Fruit fly (Drosophila melanogaster) whole organism, embryonic: ENCODE results near the gene Dis3l2.
A peak's percentile ranks its signal among the peaks of the same experiment; 100 is the strongest.

Experiments used
- Awh ChIP-seq: fragments of 200-800 bp; sonication (Bioruptor generic); IDR thresholded peaks from 2 replicates; pipeline ENCODE4, ENCODE4 v1.3.6; 2022; ENCODE audit warnings: missing biosample characterization, missing genetic modification characterization
- CG10431 ChIP-seq: fragments of 200-800 bp; sonication (Bioruptor generic); optimal IDR thresholded peaks from 3 replicates; lab custom pipeline; 2018; ENCODE audit warnings: missing biosample characterization, mild to moderate bottlenecking, missing genetic modification characterization
- CG12155 ChIP-seq: fragments of 200-800 bp; sonication (Bioruptor generic); optimal IDR thresholded peaks from 3 replicates; lab custom pipeline; 2016; ENCODE audit warnings: missing biosample characterization, missing genetic modification characterization
- CG12391 ChIP-seq: fragments of 200-800 bp; sonication (Bioruptor generic); optimal IDR thresholded peaks from 3 replicates; lab custom pipeline; 2018; ENCODE audit warnings: missing biosample characterization, mild to moderate bottlenecking, missing genetic modification characterization, moderate library complexity
- CG12744 ChIP-seq: fragments of 200-800 bp; sonication (Bioruptor generic); optimal IDR thresholded peaks from 2 replicates; lab custom pipeline; 2016; ENCODE audit warnings: missing biosample characterization, missing genetic modification characterization
- CG14441 ChIP-seq: fragments of 200-800 bp; sonication (Bioruptor generic); IDR thresholded peaks from 2 replicates; pipeline ENCODE4 v1.3.6; 2022; ENCODE audit warnings: missing biosample characterization, missing genetic modification characterization
- CG15696 ChIP-seq: fragments of 200-800 bp; sonication (Bioruptor generic); optimal IDR thresholded peaks from 2 replicates; lab custom pipeline; 2019; ENCODE audit warnings: missing biosample characterization, mild to moderate bottlenecking, missing genetic modification characterization, moderate library complexity
- CG16779 ChIP-seq: fragments of 200-800 bp; sonication (Bioruptor generic); IDR thresholded peaks from 2 replicates; pipeline ENCODE4 v1.3.6; 2022; ENCODE audit warnings: missing biosample characterization, missing genetic modification characterization
- CG17912 ChIP-seq: fragments of 200-800 bp; sonication (Bioruptor generic); optimal IDR thresholded peaks from 2 replicates; lab custom pipeline; 2018; ENCODE audit warnings: missing biosample characterization, mild to moderate bottlenecking, missing genetic modification characterization
- CG18476 ChIP-seq: fragments of 200-800 bp; sonication (Bioruptor generic); optimal IDR thresholded peaks from 2 replicates; lab custom pipeline; 2016; ENCODE audit warnings: missing biosample characterization, mild to moderate bottlenecking, missing genetic modification characterization
- CG3065 ChIP-seq: fragments of 200-800 bp; sonication (Bioruptor generic); optimal IDR thresholded peaks from 2 replicates; lab custom pipeline; 2016; ENCODE audit warnings: missing biosample characterization, missing genetic modification characterization
- CG33557 ChIP-seq: fragments of 200-800 bp; sonication (Bioruptor generic); optimal IDR thresholded peaks from 2 replicates; lab custom pipeline; 2019; ENCODE audit warnings: missing biosample characterization, mild to moderate bottlenecking, missing genetic modification characterization, moderate library complexity
- CG3726 ChIP-seq: fragments of 200-800 bp; sonication (Bioruptor generic); IDR thresholded peaks from 3 replicates; pipeline ENCODE4, ENCODE4 v1.3.6; 2022; ENCODE audit warnings: missing biosample characterization, missing genetic modification characterization
- CG42726 ChIP-seq: fragments of 200-800 bp; sonication (Bioruptor generic); IDR thresholded peaks from 2 replicates; pipeline ENCODE4 v1.3.6; 2022; ENCODE audit warnings: missing biosample characterization, missing genetic modification characterization; ENCODE audit not compliant: partially characterized antibody
- CG43689 ChIP-seq: fragments of 200-800 bp; sonication (Bioruptor generic); IDR thresholded peaks from 2 replicates; pipeline ENCODE4 v1.3.6; 2022; ENCODE audit warnings: missing biosample characterization, missing genetic modification characterization
- CG4404 ChIP-seq: fragments of 200-800 bp; sonication (Bioruptor generic); IDR thresholded peaks from 2 replicates; pipeline ENCODE4 v1.3.6; 2022; ENCODE audit warnings: missing biosample characterization, missing genetic modification characterization
- CG4424 ChIP-seq: fragments of 200-800 bp; sonication (Bioruptor generic); optimal IDR thresholded peaks from 3 replicates; lab custom pipeline; 2016; ENCODE audit warnings: missing biosample characterization, missing genetic modification characterization
- CG4854 ChIP-seq: fragments of 200-800 bp; sonication (Bioruptor generic); optimal IDR thresholded peaks from 2 replicates; lab custom pipeline; 2016; ENCODE audit warnings: missing biosample characterization, missing genetic modification characterization, inconsistent platforms
- CG6689 ChIP-seq: fragments of 200-800 bp; sonication (Bioruptor generic); IDR thresholded peaks from 2 replicates; pipeline ENCODE4 v1.3.6; 2022; ENCODE audit warnings: missing biosample characterization, missing genetic modification characterization
- CG7357 ChIP-seq: fragments of 200-800 bp; sonication (Bioruptor generic); IDR thresholded peaks from 3 replicates; pipeline ENCODE4 v1.3.6; 2022; ENCODE audit warnings: missing biosample characterization, missing genetic modification characterization
- CG8765 ChIP-seq: fragments of 200-800 bp; sonication (Bioruptor generic); IDR thresholded peaks from 2 replicates; pipeline ENCODE4 v1.3.6; 2022; ENCODE audit warnings: missing biosample characterization, missing genetic modification characterization
- CG9609 ChIP-seq: fragments of 200-800 bp; sonication (Bioruptor generic); optimal IDR thresholded peaks from 3 replicates; lab custom pipeline; 2016; ENCODE audit warnings: missing biosample characterization, missing genetic modification characterization
- CoRest ChIP-seq: fragments of 200-800 bp; sonication (Bioruptor generic); optimal IDR thresholded peaks from 3 replicates; lab custom pipeline; 2018; ENCODE audit warnings: missing biosample characterization, mild to moderate bottlenecking, missing genetic modification characterization, moderate library complexity
- ERR ChIP-seq: fragments of 200-800 bp; sonication (Bioruptor generic); optimal IDR thresholded peaks from 2 replicates; lab custom pipeline; 2016; ENCODE audit warnings: missing biosample characterization, missing genetic modification characterization
- Hey ChIP-seq: fragments of 200-800 bp; sonication (Bioruptor generic); optimal IDR thresholded peaks from 3 replicates; lab custom pipeline; 2018; ENCODE audit warnings: missing biosample characterization, mild to moderate bottlenecking, missing genetic modification characterization
- Hsf ChIP-seq: fragments of 200-800 bp; sonication (Bioruptor generic); optimal IDR thresholded peaks from 3 replicates; lab custom pipeline; 2016; ENCODE audit warnings: missing biosample characterization, missing genetic modification characterization
- Lhr ChIP-seq: fragments of 200-800 bp; sonication (Bioruptor generic); optimal IDR thresholded peaks from 3 replicates; lab custom pipeline; 2017; ENCODE audit warnings: mild to moderate bottlenecking, missing biosample characterization, missing genetic modification reagents, missing genetic modification characterization
- Lpt ChIP-seq: fragments of >200 bp; optimal IDR thresholded peaks from 2 replicates; lab custom pipeline; 2018; ENCODE audit warnings: missing biosample characterization, missing genetic modification characterization
- MBD-R2 ChIP-seq: fragments of 200-800 bp; sonication (Bioruptor generic); IDR thresholded peaks from 2 replicates; pipeline ENCODE4 v1.3.6; 2022; ENCODE audit warnings: missing biosample characterization, missing genetic modification characterization
- Spps ChIP-seq: fragments of 200-800 bp; sonication (Bioruptor generic); optimal IDR thresholded peaks from 2 replicates; lab custom pipeline; 2018; ENCODE audit warnings: missing biosample characterization, mild to moderate bottlenecking, missing genetic modification characterization
- Trl ChIP-seq, 3 experiments: fragments of >200 bp in 2 of 3; fragments of 200-800 bp in 1 of 3; sonication (Bioruptor generic) in 1 of 3; optimal IDR thresholded peaks; 2 replicates in 1 of 3; 3 replicates in 2 of 3; lab custom pipeline; 2016 to 2017; ENCODE audit warnings: missing biosample characterization in 1 of 3, missing genetic modification characterization in 1 of 3
- ab ChIP-seq: fragments of 200-800 bp; sonication (Bioruptor generic); optimal IDR thresholded peaks from 2 replicates; lab custom pipeline; 2016; ENCODE audit warnings: missing biosample characterization, missing genetic modification characterization
- al ChIP-seq: fragments of 200-800 bp; sonication (Bioruptor generic); IDR thresholded peaks from 2 replicates; pipeline ENCODE4 v1.3.6; 2022; ENCODE audit warnings: missing biosample characterization, missing genetic modification characterization
- ap ChIP-seq: fragments of 200-800 bp; sonication (Bioruptor generic); IDR thresholded peaks from 2 replicates; pipeline ENCODE4 v1.3.6; 2022; ENCODE audit warnings: missing biosample characterization, missing genetic modification characterization
- az2 ChIP-seq: fragments of 200-800 bp; sonication (Bioruptor generic); optimal IDR thresholded peaks from 3 replicates; lab custom pipeline; 2016; ENCODE audit warnings: missing biosample characterization, missing genetic modification characterization
- bsh ChIP-seq, 2 experiments: fragments of 200-800 bp; sonication (Bioruptor generic); optimal IDR thresholded peaks; 2 replicates each; lab custom pipeline; 2017 to 2018; ENCODE audit warnings: mild to moderate bottlenecking in 2 of 2, missing biosample characterization in 2 of 2, missing genetic modification characterization in 2 of 2, moderate library complexity in 1 of 2
- chn ChIP-seq: fragments of 200-800 bp; sonication (Bioruptor generic); optimal IDR thresholded peaks from 2 replicates; lab custom pipeline; 2016; ENCODE audit warnings: missing biosample characterization, missing genetic modification characterization
- ci ChIP-seq: fragments of 200-800 bp; sonication (Bioruptor generic); IDR thresholded peaks from 3 replicates; pipeline ENCODE4 v1.3.6; 2022; ENCODE audit warnings: missing biosample characterization, missing genetic modification characterization
- dan ChIP-seq: fragments of 200-800 bp; sonication (Bioruptor generic); IDR thresholded peaks from 2 replicates; pipeline ENCODE4 v1.3.6; 2022; ENCODE audit warnings: missing biosample characterization, missing genetic modification characterization
- dmrt99B ChIP-seq: fragments of 200-800 bp; sonication (Bioruptor generic); optimal IDR thresholded peaks from 2 replicates; lab custom pipeline; 2018; ENCODE audit warnings: missing biosample characterization, mild to moderate bottlenecking, missing genetic modification characterization, moderate library complexity
- dpn ChIP-seq, 2 experiments: fragments of 200-800 bp; sonication (Bioruptor generic); optimal IDR thresholded peaks; 3 replicates each; lab custom pipeline; 2016; ENCODE audit warnings: missing biosample characterization in 2 of 2, missing genetic modification characterization in 2 of 2
- gcm2 ChIP-seq: fragments of 200-800 bp; sonication (Bioruptor generic); optimal IDR thresholded peaks from 2 replicates; lab custom pipeline; 2016; ENCODE audit warnings: missing biosample characterization, missing genetic modification characterization
- gt ChIP-seq: fragments of 200-800 bp; sonication (Bioruptor generic); IDR thresholded peaks from 2 replicates; pipeline ENCODE4 v1.3.6; 2022; ENCODE audit warnings: missing biosample characterization, missing genetic modification characterization
- jigr1 ChIP-seq: fragments of 200-800 bp; sonication (Bioruptor generic); IDR thresholded peaks from 3 replicates; pipeline ENCODE4 v1.3.6; 2022; ENCODE audit warnings: missing biosample characterization, missing genetic modification characterization
- pfk ChIP-seq: fragments of 200-800 bp; sonication (Bioruptor generic); optimal IDR thresholded peaks from 2 replicates; lab custom pipeline; 2018; ENCODE audit warnings: missing biosample characterization, mild to moderate bottlenecking, missing genetic modification characterization, moderate library complexity
- ro ChIP-seq: fragments of 200-800 bp; sonication (Bioruptor generic); IDR thresholded peaks from 2 replicates; pipeline ENCODE4 v1.3.6; 2022; ENCODE audit warnings: missing biosample characterization, missing genetic modification characterization
- sens ChIP-seq: fragments of 200-800 bp; sonication (Bioruptor generic); peaks from one replicate; lab custom pipeline; 2016; ENCODE audit warnings: missing biosample characterization, missing genetic modification characterization
- slp2 ChIP-seq: fragments of 200-800 bp; sonication (Bioruptor generic); optimal IDR thresholded peaks from 2 replicates; lab custom pipeline; 2016; ENCODE audit warnings: missing biosample characterization, missing genetic modification characterization
- stc ChIP-seq: fragments of 200-800 bp; sonication (Bioruptor generic); IDR thresholded peaks from 2 replicates; pipeline ENCODE4 v1.3.6; 2022; ENCODE audit warnings: missing biosample characterization, missing genetic modification characterization
- sug ChIP-seq: fragments of 200-800 bp; optimal IDR thresholded peaks from 2 replicates; lab custom pipeline; 2019; ENCODE audit warnings: missing biosample characterization, mild to moderate bottlenecking, missing genetic modification characterization, moderate library complexity
- wek ChIP-seq: fragments of 200-800 bp; sonication (Bioruptor generic); optimal IDR thresholded peaks from 3 replicates; lab custom pipeline; 2018; ENCODE audit warnings: missing biosample characterization, mild to moderate bottlenecking, missing genetic modification characterization, moderate library complexity

Dis3l2 gene

DNA sequence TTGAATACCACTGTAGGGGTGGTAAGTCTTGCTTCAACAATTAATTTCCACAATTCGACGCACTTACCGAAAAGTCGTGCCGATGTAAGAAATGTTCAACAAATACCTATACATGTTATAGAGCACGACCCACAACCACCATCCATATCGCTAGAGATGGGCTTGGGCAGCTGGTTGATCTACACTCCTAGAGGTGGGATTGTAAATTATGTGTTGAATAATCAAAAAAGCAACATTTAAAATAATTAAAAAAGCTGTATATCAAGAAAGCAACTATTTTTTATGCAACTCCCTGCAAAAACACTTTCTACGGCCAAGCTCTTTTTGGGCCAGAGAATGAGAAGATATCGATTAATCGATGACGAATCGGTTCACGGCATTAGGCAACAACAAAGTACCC, 28.3 kb upstream of the Dis3l2 start, which contains the start of the genes CG34140, Mkp and Mtch (continued):
- TF ChIP-seq wek (GFP tag; lab: Kevin White, UChicago) (peak; percentile 48), Hey (tag; lab: Kevin White, UChicago) (no peak), CG12155 (GFP tag; lab: Kevin White, UChicago) (peak; percentile 86), jigr1 (no peak), bsh (GFP tag; optimal IDR thresholded peaks at IDR 0.05; lab: Kevin White, UChicago) (peak in 1 of 2 experiments; percentile 83), MBD-R2 (GFP tag; lab: Robert Waterston, UW) (peak; percentile 95), gcm2 (peak; percentile 76), ci (peak; percentile 75), Awh (GFP tag; lab: Robert Waterston, UW) (peak; percentile 72), CG7357 (GFP tag; lab: Robert Waterston, UW) (0 out of 3 replicates have a peak, but pooled peaks have one; percentile 31), CG15696 (tag; lab: Kevin White, UChicago) (peak; percentile 82), Trl (optimal IDR thresholded peaks at IDR 0.05; lab: Kevin White, UChicago) (no peak), Trl (GFP tag; optimal IDR thresholded peaks at IDR 0.05; lab: Kevin White, UChicago) (peak; percentile 93), sug (tag; lab: Kevin White, UChicago) (no peak), CG3726 (GFP tag; lab: Robert Waterston, UW) (0 out of 3 replicates have a peak, but pooled peaks have one; percentile 25), CG18476 (GFP tag; lab: Kevin White, UChicago) (peak; percentile 86), ERR (peak; percentile 88), ab (GFP tag; lab: Kevin White, UChicago) (peak; percentile 69), CoRest (no peak), CG6689 (peak; percentile 81), az2 (GFP tag; lab: Kevin White, UChicago) (peak; percentile 88), CG4854 (GFP tag; lab: Kevin White, UChicago) (no peak), ap (GFP tag; lab: Robert Waterston, UW) (peak; percentile 64; the same call in 1 of the 2 replicates), CG4404 (GFP tag; lab: Robert Waterston, UW) (peak; percentile 76), sens (GFP tag; lab: Kevin White, UChicago) (peak; percentile 98), CG33557 (GFP tag; lab: Kevin White, UChicago) (peak; percentile 74), CG12744 (GFP tag; lab: Kevin White, UChicago) (peak; percentile 82), dan (GFP tag; lab: Robert Waterston, UW) (peak; percentile 46; the same call in 1 of the 2 replicates), gt (GFP tag; lab: Robert Waterston, UW) (no peak), CG10431 (GFP tag; lab: Kevin White, UChicago) (peak; percentile 85), ro (no peak), Lhr (GFP tag; lab: Kevin White, UChicago) (no peak), CG16779 (peak; percentile 46; the same call in 1 of the 2 replicates), stc (GFP tag; lab: Robert Waterston, UW) (peak; percentile 74; the same call in 1 of the 2 replicates), Spps (peak; percentile 66), CG9609 (GFP tag; lab: Kevin White, UChicago) (peak; percentile 83), slp2 (GFP tag; lab: Kevin White, UChicago) (peak; percentile 70), dpn (GFP tag; optimal IDR thresholded peaks at IDR 0.05; lab: Kevin White, UChicago) (peak; percentile 91), CG4424 (GFP tag; lab: Kevin White, UChicago) (peak; percentile 87), CG8765 (GFP tag; lab: Robert Waterston, UW) (peak; percentile 58; the same call in 1 of the 2 replicates), pfk (GFP tag; lab: Kevin White, UChicago) (peak; percentile 18), CG42726 (GFP tag; lab: Robert Waterston, UW) (0 out of 2 replicates have a peak, but pooled peaks have one; percentile 59), Lpt (GFP tag; lab: Kevin White, UChicago) (no peak), CG3065 (GFP tag; lab: Kevin White, UChicago) (peak; percentile 50), chn (GFP tag; lab: Kevin White, UChicago) (peak; percentile 94), al (GFP tag; lab: Robert Waterston, UW) (peak; percentile 73), Hsf (GFP tag; lab: Kevin White, UChicago) (peak; percentile 89), CG12391 (tag; lab: Kevin White, UChicago) (peak; percentile 92), CG17912 (GFP tag; lab: Kevin White, UChicago) (peak; percentile 47), dmrt99B (tag; lab: Kevin White, UChicago) (no peak), CG14441 (peak; percentile 78), CG43689 (GFP tag; lab: Robert Waterston, UW) (0 out of 2 replicates have a peak, but pooled peaks have one; percentile 29)
